Fruit fly (Drosophila melanogaster) whole organism, embryonic: Measurements from ENCODE around the gene PRL-1.

Experiments used
- BEAF-32 ChIP-seq: fragments of 200-800 bp; sonication (Bioruptor generic); optimal IDR thresholded peaks from 3 replicates; lab custom pipeline; 2017; ENCODE audit warnings: missing biosample characterization, missing genetic modification characterization, mild to moderate bottlenecking, moderate library complexity, missing genetic modification reagents
- CG10366 ChIP-seq: fragments of 200-800 bp; sonication (Bioruptor generic); IDR thresholded peaks from 2 replicates; pipeline ENCODE4 v1.3.6; 2022; ENCODE audit warnings: missing biosample characterization, missing genetic modification characterization
- CG11695 ChIP-seq: fragments of 200-800 bp; sonication (Bioruptor generic); IDR thresholded peaks from 3 replicates; pipeline ENCODE4 v1.3.6; 2022; ENCODE audit warnings: missing biosample characterization, missing genetic modification characterization
- CG13424 ChIP-seq: fragments of 200-800 bp; sonication (Bioruptor generic); optimal IDR thresholded peaks from 2 replicates; lab custom pipeline; 2019; ENCODE audit warnings: missing biosample characterization, mild to moderate bottlenecking, missing genetic modification characterization, moderate library complexity
- CG13894 ChIP-seq: fragments of 200-800 bp; sonication (Bioruptor generic); optimal IDR thresholded peaks from 3 replicates; lab custom pipeline; 2018; ENCODE audit warnings: missing biosample characterization, mild to moderate bottlenecking, missing genetic modification characterization, moderate library complexity
- CG14860 ChIP-seq: fragments of 200-800 bp; sonication (Bioruptor generic); IDR thresholded peaks from 3 replicates; pipeline ENCODE4 v1.3.6; 2022; ENCODE audit warnings: missing biosample characterization, missing genetic modification characterization; ENCODE audit not compliant: partially characterized antibody
- CG14965 ChIP-seq: fragments of 200-800 bp; sonication (Bioruptor generic); optimal IDR thresholded peaks from 2 replicates; lab custom pipeline; 2016; ENCODE audit warnings: missing biosample characterization, missing genetic modification characterization, borderline replicate concordance
- CG16813 ChIP-seq: fragments of 200-800 bp; sonication (Bioruptor generic); IDR thresholded peaks from 3 replicates; pipeline ENCODE4 v1.3.6; 2022; ENCODE audit warnings: missing biosample characterization, missing genetic modification characterization; ENCODE audit not compliant: partially characterized antibody
- CG16815 ChIP-seq: fragments of 200-800 bp; sonication (Bioruptor generic); optimal IDR thresholded peaks from 3 replicates; lab custom pipeline; 2017; ENCODE audit warnings: missing biosample characterization, mild to moderate bottlenecking, missing genetic modification characterization
- CG17385 ChIP-seq: fragments of 200-800 bp; sonication (Bioruptor generic); optimal IDR thresholded peaks from 3 replicates; lab custom pipeline; 2018; ENCODE audit warnings: missing biosample characterization, mild to moderate bottlenecking, missing genetic modification characterization
- CG18599 ChIP-seq: fragments of 200-800 bp; sonication (Bioruptor generic); optimal IDR thresholded peaks from 3 replicates; lab custom pipeline; 2017; ENCODE audit warnings: missing biosample characterization, missing genetic modification characterization, mild to moderate bottlenecking, moderate library complexity, missing genetic modification reagents
- CG2129 ChIP-seq: fragments of 200-800 bp; sonication (Bioruptor generic); IDR thresholded peaks from 2 replicates; pipeline ENCODE4 v1.3.6; 2022; ENCODE audit warnings: missing biosample characterization, missing genetic modification characterization; ENCODE audit not compliant: partially characterized antibody
- CG2712 ChIP-seq: fragments of 200-800 bp; optimal IDR thresholded peaks from 3 replicates; lab custom pipeline; 2019; ENCODE audit warnings: missing biosample characterization, mild to moderate bottlenecking, missing genetic modification characterization, moderate library complexity
- CG30020 ChIP-seq: fragments of 200-800 bp; optimal IDR thresholded peaks from 2 replicates; lab custom pipeline; 2019; ENCODE audit warnings: missing biosample characterization, mild to moderate bottlenecking, missing genetic modification characterization, moderate library complexity
- CG34376 ChIP-seq: fragments of 200-800 bp; sonication (Bioruptor generic); optimal IDR thresholded peaks from 2 replicates; lab custom pipeline; 2018; ENCODE audit warnings: missing biosample characterization, mild to moderate bottlenecking, missing genetic modification characterization
- CG5180 ChIP-seq: fragments of 200-800 bp; sonication (Bioruptor generic); optimal IDR thresholded peaks from 3 replicates; lab custom pipeline; 2017; ENCODE audit warnings: missing biosample characterization, missing genetic modification characterization, mild to moderate bottlenecking, moderate library complexity, missing genetic modification reagents
- CG8281 ChIP-seq: fragments of 200-800 bp; sonication (Bioruptor generic); optimal IDR thresholded peaks from 2 replicates; lab custom pipeline; 2018; ENCODE audit warnings: missing biosample characterization, mild to moderate bottlenecking, missing genetic modification characterization, moderate library complexity
- CG9727 ChIP-seq: fragments of 200-800 bp; sonication (Bioruptor generic); optimal IDR thresholded peaks from 3 replicates; lab custom pipeline; 2017; ENCODE audit warnings: missing biosample characterization, mild to moderate bottlenecking, missing genetic modification characterization
- CrebB ChIP-seq: fragments of 200-800 bp; sonication (Bioruptor generic); optimal IDR thresholded peaks from 3 replicates; lab custom pipeline; 2018; ENCODE audit warnings: missing biosample characterization, mild to moderate bottlenecking, missing genetic modification characterization
- D19A ChIP-seq: fragments of 200-800 bp; optimal IDR thresholded peaks from 3 replicates; lab custom pipeline; 2019; ENCODE audit warnings: missing biosample characterization, mild to moderate bottlenecking, missing genetic modification characterization, moderate library complexity
- Dbx ChIP-seq: fragments of 200-800 bp; sonication (Bioruptor generic); IDR thresholded peaks from 3 replicates; pipeline ENCODE4 v1.3.6; 2022; ENCODE audit warnings: missing biosample characterization, missing genetic modification characterization
- Deaf1 ChIP-seq: fragments of 200-800 bp; optimal IDR thresholded peaks from 3 replicates; lab custom pipeline; 2019; ENCODE audit warnings: missing biosample characterization, mild to moderate bottlenecking, missing genetic modification characterization, moderate library complexity
- Dll ChIP-seq: fragments of 200-800 bp; sonication (Bioruptor generic); IDR thresholded peaks from 4 replicates; pipeline ENCODE4 v1.3.6; 2022; ENCODE audit warnings: missing biosample characterization, missing genetic modification characterization; ENCODE audit not compliant: partially characterized antibody
- Hr3 ChIP-seq: fragments of 200-800 bp; sonication (Bioruptor generic); optimal IDR thresholded peaks from 3 replicates; lab custom pipeline; 2016; ENCODE audit warnings: missing biosample characterization, missing genetic modification characterization
- Lim3 ChIP-seq: fragments of 200-800 bp; sonication (Bioruptor generic); IDR thresholded peaks from 2 replicates; pipeline ENCODE4 v1.3.6; 2022; ENCODE audit warnings: missing biosample characterization, missing genetic modification characterization
- Mad ChIP-seq: fragments of 200-800 bp; sonication (Bioruptor generic); optimal IDR thresholded peaks from 2 replicates; lab custom pipeline; 2016; ENCODE audit warnings: missing biosample characterization, missing genetic modification characterization
- Med ChIP-seq: fragments of 200-800 bp; sonication (Bioruptor generic); peaks from one replicate; lab custom pipeline; 2016; ENCODE audit warnings: missing biosample characterization, missing genetic modification characterization, mild to moderate bottlenecking, inconsistent platforms, moderate library complexity
- Mes4 ChIP-seq: fragments of 200-800 bp; sonication (Bioruptor generic); optimal IDR thresholded peaks from 2 replicates; lab custom pipeline; 2016; ENCODE audit warnings: missing biosample characterization, missing genetic modification characterization
- Sry-δ ChIP-seq: fragments of 200-800 bp; sonication (Bioruptor generic); optimal IDR thresholded peaks from 2 replicates; lab custom pipeline; 2016; ENCODE audit warnings: missing biosample characterization, missing genetic modification characterization
- aop ChIP-seq: fragments of 200-800 bp; sonication (Bioruptor generic); IDR thresholded peaks from 2 replicates; pipeline ENCODE4 v1.3.6; 2022; ENCODE audit warnings: missing biosample characterization, missing genetic modification characterization
- ap ChIP-seq: fragments of 200-800 bp; sonication (Bioruptor generic); IDR thresholded peaks from 2 replicates; pipeline ENCODE4 v1.3.6; 2022; ENCODE audit warnings: missing biosample characterization, missing genetic modification characterization
- ato ChIP-seq: fragments of 200-800 bp; sonication (Bioruptor generic); IDR thresholded peaks from 2 replicates; pipeline ENCODE4 v1.3.6; 2022; ENCODE audit warnings: missing biosample characterization, missing genetic modification characterization; ENCODE audit not compliant: partially characterized antibody
- bowl ChIP-seq: fragments of 200-800 bp; sonication (Bioruptor generic); IDR thresholded peaks from 2 replicates; pipeline ENCODE4 v1.3.6; 2022; ENCODE audit warnings: missing biosample characterization, missing genetic modification characterization
- dan ChIP-seq: fragments of 200-800 bp; sonication (Bioruptor generic); IDR thresholded peaks from 2 replicates; pipeline ENCODE4 v1.3.6; 2022; ENCODE audit warnings: missing biosample characterization, missing genetic modification characterization
- fd3F ChIP-seq: fragments of 200-800 bp; sonication (Bioruptor generic); optimal IDR thresholded peaks from 2 replicates; lab custom pipeline; 2018; ENCODE audit warnings: missing biosample characterization, mild to moderate bottlenecking, missing genetic modification characterization, moderate library complexity
- gcm2 ChIP-seq: fragments of 200-800 bp; sonication (Bioruptor generic); optimal IDR thresholded peaks from 2 replicates; lab custom pipeline; 2016; ENCODE audit warnings: missing biosample characterization, missing genetic modification characterization
- gsb ChIP-seq: fragments of 200-800 bp; sonication (Bioruptor generic); IDR thresholded peaks from 2 replicates; pipeline ENCODE4 v1.3.6; 2022; ENCODE audit warnings: missing biosample characterization, missing genetic modification characterization
- h ChIP-seq: fragments of >200 bp; optimal IDR thresholded peaks from 2 replicates; lab custom pipeline; 2017
- insv ChIP-seq, 2 experiments: fragments of 200-800 bp; sonication (Bioruptor generic); optimal IDR thresholded peaks; 3 replicates each; lab custom pipeline; 2016 to 2018; ENCODE audit warnings: missing biosample characterization in 2 of 2, missing genetic modification characterization in 2 of 2
- knrl ChIP-seq: fragments of 200-800 bp; sonication (Bioruptor generic); IDR thresholded peaks from 3 replicates; pipeline ENCODE4 v1.3.6; 2022; ENCODE audit warnings: missing biosample characterization, missing genetic modification characterization; ENCODE audit not compliant: partially characterized antibody
- lmd ChIP-seq: fragments of 200-800 bp; sonication (Bioruptor generic); IDR thresholded peaks from 2 replicates; pipeline ENCODE4 v1.3.6; 2022; ENCODE audit warnings: missing biosample characterization, missing genetic modification characterization
- luna ChIP-seq: fragments of 200-800 bp; sonication (Bioruptor generic); optimal IDR thresholded peaks from 2 replicates; lab custom pipeline; 2016; ENCODE audit warnings: missing biosample characterization, missing genetic modification characterization
- maf-S ChIP-seq: fragments of 200-800 bp; sonication (Bioruptor generic); optimal IDR thresholded peaks from 2 replicates; lab custom pipeline; 2016; ENCODE audit warnings: missing biosample characterization, missing genetic modification characterization
- psq ChIP-seq: fragments of 200-800 bp; sonication (Bioruptor generic); optimal IDR thresholded peaks from 2 replicates; lab custom pipeline; 2017; ENCODE audit warnings: missing biosample characterization, missing genetic modification characterization
- pzg ChIP-seq: fragments of 200-800 bp; sonication (Bioruptor generic); optimal IDR thresholded peaks from 3 replicates; lab custom pipeline; 2018; ENCODE audit warnings: missing biosample characterization, mild to moderate bottlenecking, missing genetic modification characterization, moderate library complexity
- ranshi ChIP-seq: fragments of 200-800 bp; sonication (Bioruptor generic); IDR thresholded peaks from 2 replicates; pipeline ENCODE4 v1.3.6; 2022; ENCODE audit warnings: missing biosample characterization, missing genetic modification characterization
- sug ChIP-seq: fragments of 200-800 bp; optimal IDR thresholded peaks from 2 replicates; lab custom pipeline; 2019; ENCODE audit warnings: missing biosample characterization, mild to moderate bottlenecking, missing genetic modification characterization, moderate library complexity
- trem ChIP-seq: fragments of 200-800 bp; optimal IDR thresholded peaks from 3 replicates; lab custom pipeline; 2019; ENCODE audit warnings: missing biosample characterization, mild to moderate bottlenecking, missing genetic modification characterization, moderate library complexity

Gene PRL-1

DNA sequence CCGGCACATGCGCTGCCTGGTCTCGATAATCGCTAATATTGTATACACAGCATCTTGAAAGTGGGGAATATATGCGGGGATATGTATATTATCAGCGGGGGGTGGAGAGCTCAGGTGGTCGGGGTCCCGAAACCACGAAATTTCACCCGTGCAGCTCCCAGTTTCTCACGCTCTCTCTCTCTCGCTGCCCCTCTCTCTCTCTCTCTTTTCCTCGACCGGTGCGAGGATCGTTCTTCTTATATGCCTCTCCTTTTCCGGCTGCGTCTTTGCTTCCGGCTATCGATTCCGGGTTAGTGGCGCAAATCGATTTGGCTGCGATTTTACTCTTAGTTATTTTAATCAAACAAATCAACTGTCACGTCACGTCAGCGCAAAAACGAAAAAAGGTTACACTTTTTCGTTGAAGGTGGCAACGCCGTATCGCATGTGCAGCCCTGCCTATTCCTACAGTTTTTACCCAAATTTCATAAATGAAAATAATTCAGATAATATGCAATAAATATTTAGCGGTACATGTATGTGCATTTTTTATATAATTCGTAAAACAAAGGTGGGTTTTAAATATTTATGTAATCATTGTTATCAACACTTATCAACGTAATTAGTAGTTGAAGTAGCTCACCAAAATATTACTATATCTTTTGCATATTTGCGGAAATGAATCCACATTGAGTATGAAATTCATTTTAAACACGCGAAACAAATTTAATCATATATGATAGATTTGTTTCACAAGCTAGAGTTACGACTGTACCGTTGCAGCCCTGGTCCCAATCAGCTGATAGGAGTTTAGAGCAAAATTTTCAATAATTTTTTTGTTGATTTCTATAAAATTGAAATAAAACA is 42.3 kb upstream of the PRL-1 start, which contains the start of the genes heix and CG17328 (continued):
- TF ChIP-seq ato (GFP tag; lab: Robert Waterston, UW) (0 out of 2 replicates have a peak, but pooled peaks have one; percentile 16), CG10366 (peak; percentile 70; the same call in 1 of the 2 replicates), CG2712 (tag; lab: Kevin White, UChicago) (peak; percentile 74), CG16813 (no peak), Hr3 (peak; percentile 73), CG14860 (GFP tag; lab: Robert Waterston, UW) (no peak), insv (GFP tag; optimal IDR thresholded peaks at IDR 0.05; lab: Kevin White, UChicago) (peak in 1 of 2 experiments; percentile 36), bowl (GFP tag; lab: Robert Waterston, UW) (no peak), Mad (peak; percentile 69), Med (GFP tag; lab: Kevin White, UChicago) (peak; percentile 93), ap (GFP tag; lab: Robert Waterston, UW) (no peak), CG13894 (tag; lab: Kevin White, UChicago) (peak; percentile 32), pzg (peak; percentile 61), CG30020 (peak; percentile 64), h (lab: Kevin White, UChicago) (no peak), Lim3 (no peak), CG16815 (GFP tag; lab: Kevin White, UChicago) (peak; percentile 67), CG8281 (tag; lab: Kevin White, UChicago) (peak; percentile 39), CrebB (peak; percentile 23), trem (tag; lab: Kevin White, UChicago) (peak; percentile 66), ranshi (0 out of 2 replicates have a peak, but pooled peaks have one; percentile 71), luna (GFP tag; lab: Kevin White, UChicago) (peak; percentile 70), CG13424 (tag; lab: Kevin White, UChicago) (peak; percentile 81), CG9727 (GFP tag; lab: Kevin White, UChicago) (peak; percentile 77), CG5180 (no peak), D19A (tag; lab: Kevin White, UChicago) (no peak), sug (tag; lab: Kevin White, UChicago) (peak; percentile 66), CG34376 (GFP tag; lab: Kevin White, UChicago) (peak; percentile 61), psq (GFP tag; lab: Kevin White, UChicago) (no peak), gsb (GFP tag; lab: Robert Waterston, UW) (no peak), lmd (peak; percentile 78), maf-S (GFP tag; lab: Kevin White, UChicago) (peak; percentile 55), Deaf1 (no peak), aop (GFP tag; lab: Robert Waterston, UW) (no peak), CG18599 (GFP tag; lab: Kevin White, UChicago) (peak; percentile 72), CG14965 (GFP tag; lab: Kevin White, UChicago) (no peak), Mes4 (no peak), gcm2 (GFP tag; lab: Kevin White, UChicago) (no peak), Dbx (peak; percentile 64), fd3F (GFP tag; lab: Kevin White, UChicago) (peak; percentile 65), CG2129 (GFP tag; lab: Robert Waterston, UW) (no peak), BEAF-32 (peak; percentile 58), Sry-δ (GFP tag; lab: Kevin White, UChicago) (peak; percentile 39), CG11695 (GFP tag; lab: Robert Waterston, UW) (peak; percentile 62; the same call in 1 of the 3 replicates), CG17385 (GFP tag; lab: Kevin White, UChicago) (peak; percentile 58), Dll (peak; percentile 49; the same call in 1 of the 4 replicates), knrl (GFP tag; lab: Robert Waterston, UW) (no peak), dan (GFP tag; lab: Robert Waterston, UW) (no peak)
